Worm (Caenorhabditis elegans) whole organism, young adult: ENCODE measurements around the gene fcmt-1.

Experiments
- F39B2.1 ChIP-seq: fragments of 200-800 bp; sonication (Bioruptor generic); IDR thresholded peaks from 2 replicates; pipeline ENCODE4 v1.3.6; 2022; ENCODE audit warnings: missing genetic modification reagents, missing genetic modification characterization, missing compliant biosample characterization
- F57A8.1 ChIP-seq: fragments of 200-800 bp; sonication (Bioruptor generic); optimal IDR thresholded peaks from 2 replicates; lab custom pipeline; 2018; ENCODE audit warnings: mild to moderate bottlenecking, missing genetic modification characterization, moderate library complexity, missing compliant biosample characterization
- Y56A3A.18 ChIP-seq: fragments of 200-800 bp; sonication (Bioruptor generic); IDR thresholded peaks from 2 replicates; pipeline ENCODE4 v1.3.6; 2022; ENCODE audit warnings: missing genetic modification reagents, missing genetic modification characterization, missing compliant biosample characterization
- ama-1 ChIP-seq, 3 experiments: fragments of 150-350 bp in 1 of 3; sonication (generic microtip) in 2 of 3; optimal IDR thresholded peaks; 2 replicates each; lab custom pipeline; 2014 to 2018; ENCODE audit warnings: missing biosample characterization in 2 of 3, missing genetic modification characterization in 2 of 3, missing genetic modification reagents in 2 of 3
- dpl-1 ChIP-seq: fragments of 150-350 bp; optimal IDR thresholded peaks from 2 replicates; lab custom pipeline; 2014; ENCODE audit warnings: missing biosample characterization, missing genetic modification reagents, missing genetic modification characterization
- egl-44 ChIP-seq: fragments of 200-800 bp; sonication (Bioruptor generic); IDR thresholded peaks from 2 replicates; pipeline ENCODE4 v1.3.6; 2022; ENCODE audit warnings: missing genetic modification reagents, missing genetic modification characterization, missing compliant biosample characterization
- madf-3 ChIP-seq: fragments of 200-800 bp; sonication (Bioruptor generic); IDR thresholded peaks from 2 replicates; pipeline ENCODE4 v1.3.6; 2022; ENCODE audit warnings: missing genetic modification reagents, missing genetic modification characterization, missing compliant biosample characterization
- sptf-2 ChIP-seq: fragments of 200-800 bp; sonication (Bioruptor generic); optimal IDR thresholded peaks from 2 replicates; lab custom pipeline; 2018; ENCODE audit warnings: mild to moderate bottlenecking, missing genetic modification characterization, missing compliant biosample characterization
- unc-130 ChIP-seq: sonication (generic microtip); optimal IDR thresholded peaks from 2 replicates; lab custom pipeline; 2016; ENCODE audit warnings: missing genetic modification reagents, missing genetic modification characterization, missing compliant biosample characterization
- unc-62 ChIP-seq: fragments of 150-350 bp; optimal IDR thresholded peaks from 2 replicates; lab custom pipeline; 2014; ENCODE audit warnings: missing biosample characterization, missing genetic modification reagents, missing genetic modification characterization

DNA sequence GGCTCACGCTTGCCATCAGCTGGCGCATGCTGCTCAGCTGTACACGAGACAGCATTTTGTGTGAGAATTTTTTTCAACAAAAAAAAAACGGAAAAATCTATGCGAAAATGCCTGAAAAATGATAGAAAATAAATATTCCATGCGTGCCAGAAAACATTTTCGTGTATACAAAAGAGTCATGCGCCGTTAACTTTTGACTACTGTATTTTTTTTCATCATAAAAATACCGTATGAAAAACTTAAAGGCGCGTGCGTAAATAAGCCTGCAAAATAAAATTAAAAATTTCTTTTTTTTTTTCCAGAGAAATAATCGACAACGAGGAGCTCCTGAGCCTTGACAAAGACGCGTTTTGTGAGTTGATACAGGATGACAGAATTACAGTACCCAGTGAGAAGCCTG, 19.4 kb downstream of the fcmt-1 start:
- TF ChIP-seq unc-130 (GFP tag; lab: Kevin White, UChicago) (no peak), F39B2.1 (GFP tag; lab: Robert Waterston, UW) (no peak), Y56A3A.18 (GFP tag; lab: Robert Waterston, UW) (no peak), unc-62 (GFP tag; lab: Kevin White, UChicago) (no peak), F57A8.1 (GFP tag; lab: Kevin White, UChicago) (no peak), sptf-2 (GFP tag; lab: Kevin White, UChicago) (no peak), egl-44 (GFP tag; lab: Robert Waterston, UW) (no peak), madf-3 (GFP tag; lab: Robert Waterston, UW) (no peak), ama-1 (optimal IDR thresholded peaks at IDR 0.05; lab: Kevin White, UChicago) (no peak), ama-1 (GFP tag; optimal IDR thresholded peaks at IDR 0.05; lab: Kevin White, UChicago) (no peak), dpl-1 (GFP tag; lab: Kevin White, UChicago) (no peak)
